ENCODE assay signal across 3 worm cellular contexts in the genomic region with DNA sequence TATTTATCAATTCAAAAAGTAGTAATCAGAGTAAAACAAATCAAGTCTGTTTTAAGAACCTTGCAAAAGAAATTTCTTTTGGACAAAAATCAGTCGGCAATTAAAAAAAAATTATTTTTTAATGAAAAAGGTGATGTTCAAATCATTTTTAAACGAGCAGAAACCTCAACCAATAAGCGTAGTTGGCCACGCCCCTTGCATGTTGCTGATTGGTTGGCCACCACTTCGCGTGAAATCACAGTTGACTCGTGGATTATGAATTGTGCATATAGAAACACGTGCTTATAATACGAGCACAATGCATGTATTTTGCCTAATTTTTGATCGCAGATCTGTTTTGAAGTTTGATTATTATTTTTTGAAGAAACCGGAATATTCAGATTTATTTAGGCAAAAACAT.
TF ChIP-seq lines count a peak whose summit lies in the region.

No protein-coding gene starts in this region.

TF ChIP-seq in whole organism, L3 larva, 47 proteins besides CTCF, POLR2A, EP300 and RAD21:
- peak; percentile 55 for TF ChIP-seq nfya-1 (tag; optimal IDR thresholded peaks at IDR 0.05; lab: Kevin White, UChicago; ENCODE audit: insufficient read depth)
- TF ChIP-seq nhr-76 (tag; optimal IDR thresholded peaks at IDR 0.05; lab: Kevin White, UChicago): no peak

TF ChIP-seq in whole organism, late embryonic, 69 proteins besides CTCF, POLR2A, EP300 and RAD21:
- TF ChIP-seq ceh-6 (GFP tag; optimal IDR thresholded peaks at IDR 0.05; lab: Kevin White, UChicago): no peak
- TF ChIP-seq nfya-1 (tag; optimal IDR thresholded peaks at IDR 0.05; lab: Kevin White, UChicago): peak; percentile 64
- no peak for TF ChIP-seq ceh-22 (tag; optimal IDR thresholded peaks at IDR 0.05; lab: Kevin White, UChicago)
- no peak for TF ChIP-seq eyg-1 (tag; optimal IDR thresholded peaks at IDR 0.05; lab: Kevin White, UChicago)
- TF ChIP-seq C08G9.2 (tag; optimal IDR thresholded peaks at IDR 0.05; lab: Kevin White, UChicago): no peak
- no peak for TF ChIP-seq ahr-1 (tag; optimal IDR thresholded peaks at IDR 0.05; lab: Kevin White, UChicago)
- no peak for TF ChIP-seq ets-4 (tag; optimal IDR thresholded peaks at IDR 0.05; lab: Kevin White, UChicago)

TF ChIP-seq in whole organism, young adult, 124 proteins besides CTCF, POLR2A, EP300 and RAD21:
- no peak for TF ChIP-seq lin-35 (GFP tag; optimal IDR thresholded peaks at IDR 0.05; lab: Kevin White, UChicago)
- TF ChIP-seq him-1 (tag; optimal IDR thresholded peaks at IDR 0.05; lab: Kevin White, UChicago): no peak
- TF ChIP-seq nfyb-1 (GFP tag; IDR thresholded peaks at IDR 0.05; lab: Robert Waterston, UW): 0 out of 2 replicates have a peak, but pooled peaks have one; percentile 50
- TF ChIP-seq rpc-1 (optimal IDR thresholded peaks at IDR 0.05; lab: Kevin White, UChicago): no peak
- TF ChIP-seq rpc-1 (tag; optimal IDR thresholded peaks at IDR 0.05; lab: Kevin White, UChicago): no peak
